Worm (Caenorhabditis elegans) whole organism, young adult: ENCODE data around the gene inpp-5K.

ENCODE experiments used
- B0336.3 ChIP-seq: fragments of 200-800 bp; sonication (Bioruptor generic); IDR thresholded peaks from 2 replicates; pipeline ENCODE4 v1.3.6; 2022; ENCODE audit warnings: missing genetic modification characterization, missing compliant biosample characterization
- F33H1.4 ChIP-seq: fragments of 200-800 bp; sonication (Bioruptor generic); IDR thresholded peaks from 2 replicates; pipeline ENCODE4 v1.3.6; 2022; ENCODE audit warnings: missing genetic modification reagents, missing genetic modification characterization, missing compliant biosample characterization
- F39B2.1 ChIP-seq: fragments of 200-800 bp; sonication (Bioruptor generic); IDR thresholded peaks from 2 replicates; pipeline ENCODE4 v1.3.6; 2022; ENCODE audit warnings: missing genetic modification reagents, missing genetic modification characterization, missing compliant biosample characterization
- F52B5.7 ChIP-seq: sonication (generic microtip); optimal IDR thresholded peaks from 2 replicates; lab custom pipeline; 2016; ENCODE audit warnings: mild to moderate bottlenecking, missing genetic modification characterization, missing compliant biosample characterization
- T26A5.8 ChIP-seq: sonication (generic microtip); optimal IDR thresholded peaks from 2 replicates; lab custom pipeline; 2016; ENCODE audit warnings: missing genetic modification characterization, missing compliant biosample characterization
- Y53F4B.3 ChIP-seq: fragments of 200-800 bp; sonication (Bioruptor generic); IDR thresholded peaks from 2 replicates; pipeline ENCODE4 v1.3.6; 2022; ENCODE audit warnings: missing genetic modification reagents, missing genetic modification characterization, missing compliant biosample characterization
- akir-1 ChIP-seq: fragments of 200-800 bp; sonication (Bioruptor generic); optimal IDR thresholded peaks from 2 replicates; lab custom pipeline; 2018; ENCODE audit warnings: mild to moderate bottlenecking, missing genetic modification characterization, moderate library complexity, missing compliant biosample characterization
- aptf-2 ChIP-seq: fragments of 200-800 bp; sonication (Bioruptor generic); conservative IDR thresholded peaks from 2 replicates; pipeline ENCODE4 v1.3.6; 2022; ENCODE audit warnings: missing genetic modification reagents, missing genetic modification characterization, missing compliant biosample characterization
- aptf-3 ChIP-seq: fragments of 200-800 bp; sonication (Bioruptor generic); IDR thresholded peaks from 2 replicates; pipeline ENCODE4 v1.3.6; 2022; ENCODE audit warnings: missing genetic modification characterization, missing compliant biosample characterization
- athp-1 ChIP-seq: sonication (generic microtip); optimal IDR thresholded peaks from 2 replicates; lab custom pipeline; 2017; ENCODE audit warnings: mild to moderate bottlenecking, missing genetic modification characterization, missing compliant biosample characterization
- attf-6 ChIP-seq: fragments of 200-800 bp; sonication (Bioruptor generic); IDR thresholded peaks from 2 replicates; pipeline ENCODE4 v1.3.6; 2022; ENCODE audit warnings: missing genetic modification reagents, missing genetic modification characterization, missing compliant biosample characterization
- bed-1 ChIP-seq: fragments of 200-800 bp; sonication (Bioruptor generic); IDR thresholded peaks from 2 replicates; pipeline ENCODE4 v1.3.6; 2022; ENCODE audit warnings: missing genetic modification reagents, missing genetic modification characterization, missing compliant biosample characterization
- cebp-2 ChIP-seq: fragments of 200-800 bp; sonication (Bioruptor generic); IDR thresholded peaks from 2 replicates; pipeline ENCODE4 v1.3.6; 2022; ENCODE audit warnings: missing genetic modification characterization, missing compliant biosample characterization
- ceh-100 ChIP-seq: fragments of 200-800 bp; sonication (Bioruptor generic); IDR thresholded peaks from 2 replicates; pipeline ENCODE4 v1.3.6; 2022; ENCODE audit warnings: missing genetic modification reagents, missing genetic modification characterization, missing compliant biosample characterization
- ceh-27 ChIP-seq: fragments of 200-800 bp; sonication (Bioruptor generic); optimal IDR thresholded peaks from 2 replicates; lab custom pipeline; 2018; ENCODE audit warnings: mild to moderate bottlenecking, missing genetic modification characterization, moderate library complexity, missing compliant biosample characterization
- ceh-58 ChIP-seq: fragments of 200-800 bp; sonication (Bioruptor generic); IDR thresholded peaks from 2 replicates; pipeline ENCODE4 v1.3.6; 2022; ENCODE audit warnings: missing genetic modification characterization, missing compliant biosample characterization
- ceh-79 ChIP-seq: sonication (generic microtip); optimal IDR thresholded peaks from 2 replicates; lab custom pipeline; 2017; ENCODE audit warnings: mild to moderate bottlenecking, missing genetic modification characterization, missing compliant biosample characterization
- ceh-91 ChIP-seq: fragments of 200-800 bp; sonication (Bioruptor generic); IDR thresholded peaks from 2 replicates; pipeline ENCODE4 v1.3.6; 2022; ENCODE audit warnings: missing genetic modification reagents, missing genetic modification characterization, missing compliant biosample characterization
- die-1 ChIP-seq: sonication (generic microtip); optimal IDR thresholded peaks from 2 replicates; lab custom pipeline; 2016; ENCODE audit warnings: missing genotype, mild to moderate bottlenecking, missing genetic modification characterization, missing compliant biosample characterization
- efl-1 ChIP-seq: fragments of 150-350 bp; optimal IDR thresholded peaks from 2 replicates; lab custom pipeline; 2014; ENCODE audit warnings: missing biosample characterization, missing genetic modification reagents, missing genetic modification characterization
- ekl-4 ChIP-seq: fragments of 200-800 bp; sonication (Bioruptor generic); IDR thresholded peaks from 2 replicates; pipeline ENCODE4 v1.3.6; 2022; ENCODE audit warnings: missing genetic modification reagents, missing genetic modification characterization, missing compliant biosample characterization
- him-1 ChIP-seq: sonication (generic microtip); optimal IDR thresholded peaks from 2 replicates; lab custom pipeline; 2016; ENCODE audit warnings: missing genotype, missing genetic modification reagents, missing genetic modification characterization, missing compliant biosample characterization
- hrde-1 ChIP-seq: sonication (generic microtip); optimal IDR thresholded peaks from 2 replicates; lab custom pipeline; 2016; ENCODE audit warnings: missing genetic modification characterization, mild to moderate bottlenecking, missing compliant biosample characterization, moderate library complexity, missing genotype, missing genetic modification reagents, borderline replicate concordance
- let-526 ChIP-seq: fragments of 200-800 bp; sonication (Bioruptor generic); IDR thresholded peaks from 2 replicates; pipeline ENCODE4 v1.3.6; 2022; ENCODE audit warnings: missing genetic modification reagents, missing genetic modification characterization, missing compliant biosample characterization
- let-607 ChIP-seq, 2 experiments: fragments of 200-800 bp in 1 of 2; sonication (Bioruptor generic) in 1 of 2; sonication (generic microtip) in 1 of 2; optimal IDR thresholded peaks; 2 replicates each; lab custom pipeline; 2016 to 2018; ENCODE audit warnings: mild to moderate bottlenecking in 2 of 2, missing compliant biosample characterization in 2 of 2, missing genetic modification characterization in 2 of 2, moderate library complexity in 2 of 2, missing genotype in 1 of 2
- lir-1 ChIP-seq: fragments of 200-800 bp; sonication (Bioruptor generic); conservative IDR thresholded peaks from 2 replicates; pipeline ENCODE4 v1.3.6; 2022; ENCODE audit warnings: missing genetic modification reagents, missing genetic modification characterization, missing compliant biosample characterization
- lsy-27 ChIP-seq: sonication (generic microtip); optimal IDR thresholded peaks from 2 replicates; lab custom pipeline; 2017; ENCODE audit warnings: missing genetic modification characterization, mild to moderate bottlenecking, missing compliant biosample characterization, antibody characterized with exemption, missing genotype, borderline replicate concordance; ENCODE audit not compliant: insufficient read depth
- mcd-1 ChIP-seq: fragments of 200-800 bp; sonication (Bioruptor generic); IDR thresholded peaks from 2 replicates; pipeline ENCODE4 v1.3.6; 2022; ENCODE audit warnings: missing genetic modification reagents, missing genetic modification characterization, missing compliant biosample characterization
- nfya-1 ChIP-seq: sonication (generic microtip); optimal IDR thresholded peaks from 2 replicates; lab custom pipeline; 2017; ENCODE audit warnings: antibody characterized with exemption, missing compliant biosample characterization, missing genetic modification characterization, borderline replicate concordance; ENCODE audit not compliant: insufficient read depth
- nfya-2 ChIP-seq: fragments of 200-800 bp; sonication (Bioruptor generic); IDR thresholded peaks from 2 replicates; pipeline ENCODE4 v1.3.6; 2022; ENCODE audit warnings: missing genetic modification reagents, missing genetic modification characterization, missing compliant biosample characterization
- nhr-120 ChIP-seq: fragments of 200-800 bp; sonication (Bioruptor generic); IDR thresholded peaks from 2 replicates; pipeline ENCODE4 v1.3.6; 2022; ENCODE audit warnings: missing genetic modification characterization, missing compliant biosample characterization
- nhr-80 ChIP-seq: sonication (generic microtip); optimal IDR thresholded peaks from 2 replicates; lab custom pipeline; 2016; ENCODE audit warnings: missing genetic modification characterization, missing compliant biosample characterization
- pha-4 ChIP-seq: fragments of 150-350 bp; sonication (generic microtip); optimal IDR thresholded peaks from 2 replicates; lab custom pipeline; 2014; ENCODE audit warnings: missing biosample characterization, missing genetic modification reagents, missing genetic modification characterization
- rcor-1 ChIP-seq: fragments of 200-800 bp; sonication (Bioruptor generic); IDR thresholded peaks from 2 replicates; pipeline ENCODE4 v1.3.6; 2022; ENCODE audit warnings: missing genetic modification reagents, missing genetic modification characterization, missing compliant biosample characterization
- repo-1 ChIP-seq: sonication (generic microtip); optimal IDR thresholded peaks from 2 replicates; lab custom pipeline; 2017; ENCODE audit warnings: mild to moderate bottlenecking, missing genetic modification characterization, missing compliant biosample characterization
- sdz-38 ChIP-seq: sonication (generic microtip); optimal IDR thresholded peaks from 2 replicates; lab custom pipeline; 2016; ENCODE audit warnings: missing genotype, missing genetic modification characterization, missing compliant biosample characterization
- sea-2 ChIP-seq: fragments of 200-800 bp; sonication (Bioruptor generic); IDR thresholded peaks from 2 replicates; pipeline ENCODE4 v1.3.6; 2022; ENCODE audit warnings: missing genetic modification characterization, missing compliant biosample characterization
- somi-1 ChIP-seq: fragments of 200-800 bp; sonication (Bioruptor generic); optimal IDR thresholded peaks from 2 replicates; lab custom pipeline; 2018; ENCODE audit warnings: mild to moderate bottlenecking, missing genetic modification characterization, missing compliant biosample characterization
- tbp1 ChIP-seq: fragments of 200-800 bp; sonication (Bioruptor generic); optimal IDR thresholded peaks from 2 replicates; lab custom pipeline; 2018; ENCODE audit warnings: mild to moderate bottlenecking, missing genetic modification characterization, missing compliant biosample characterization
- tlf-1 ChIP-seq: fragments of 200-800 bp; sonication (Bioruptor generic); optimal IDR thresholded peaks from 2 replicates; lab custom pipeline; 2018; ENCODE audit warnings: mild to moderate bottlenecking, missing genetic modification characterization, missing compliant biosample characterization
- unc-62 ChIP-seq: fragments of 150-350 bp; optimal IDR thresholded peaks from 2 replicates; lab custom pipeline; 2014; ENCODE audit warnings: missing biosample characterization, missing genetic modification reagents, missing genetic modification characterization
- xnd-1 ChIP-seq: sonication (generic microtip); optimal IDR thresholded peaks from 2 replicates; lab custom pipeline; 2016; ENCODE audit warnings: missing genotype, missing genetic modification reagents, missing genetic modification characterization, missing compliant biosample characterization
- zfh-2 ChIP-seq: fragments of 200-800 bp; sonication (Bioruptor generic); conservative IDR thresholded peaks from 2 replicates; pipeline ENCODE4 v1.3.6; 2022; ENCODE audit warnings: missing genetic modification reagents, missing genetic modification characterization, missing compliant biosample characterization
- ztf-18 ChIP-seq: sonication (generic microtip); optimal IDR thresholded peaks from 2 replicates; lab custom pipeline; 2016; ENCODE audit warnings: missing genotype, mild to moderate bottlenecking, missing genetic modification characterization, missing compliant biosample characterization
- ztf-22 ChIP-seq: fragments of 200-800 bp; sonication (Bioruptor generic); optimal IDR thresholded peaks from 2 replicates; lab custom pipeline; 2018; ENCODE audit warnings: mild to moderate bottlenecking, missing genetic modification characterization, moderate library complexity, missing compliant biosample characterization
- ztf-3 ChIP-seq: fragments of 200-800 bp; sonication (Bioruptor generic); optimal IDR thresholded peaks from 2 replicates; lab custom pipeline; 2018; ENCODE audit warnings: mild to moderate bottlenecking, missing genetic modification characterization, missing compliant biosample characterization
- ztf-6 ChIP-seq: fragments of 200-800 bp; sonication (Bioruptor generic); IDR thresholded peaks from 2 replicates; pipeline ENCODE4 v1.3.6; 2022; ENCODE audit warnings: missing genetic modification reagents, missing genetic modification characterization, missing compliant biosample characterization

Gene inpp-5K

ce11 chrIII:8164771-8165170 lies 3.6 kb upstream of the inpp-5K start:
- TF ChIP-seq ceh-79 (tag; lab: Kevin White, UChicago) (no peak), tlf-1 (no peak)

- TF ChIP-seq athp-1: peak; percentile 71
- TF ChIP-seq attf-6 (GFP tag; lab: Robert Waterston, UW): no peak
- no peak for TF ChIP-seq let-526
- TF ChIP-seq ztf-3: no peak
- no peak for TF ChIP-seq T26A5.8
- TF ChIP-seq cebp-2 (GFP tag; lab: Robert Waterston, UW): no peak
- peak; percentile 85 for TF ChIP-seq pha-4 (tag; lab: Kevin White, UChicago)
- no peak for TF ChIP-seq ztf-6 (GFP tag; lab: Robert Waterston, UW)
- TF ChIP-seq efl-1 (GFP tag; lab: Kevin White, UChicago): peak; percentile 74
- no peak for TF ChIP-seq die-1 (tag; lab: Kevin White, UChicago)
- peak; percentile 56 for TF ChIP-seq ceh-91 (GFP tag; lab: Robert Waterston, UW)
- TF ChIP-seq lir-1 (GFP tag; lab: Robert Waterston, UW): peak; percentile 67; the same call in 1 of the 2 replicates
- TF ChIP-seq ceh-79 (tag; lab: Kevin White, UChicago): no peak
- TF ChIP-seq sdz-38 (tag; lab: Kevin White, UChicago): no peak
- TF ChIP-seq bed-1: no peak
- 0 out of 2 replicates have a peak, but pooled peaks have one; percentile 37 for TF ChIP-seq rcor-1 (GFP tag; lab: Robert Waterston, UW)
- no peak for TF ChIP-seq F52B5.7 (tag; lab: Kevin White, UChicago)
- peak; percentile 34; the same call in 1 of the 2 replicates for TF ChIP-seq B0336.3 (GFP tag; lab: Robert Waterston, UW)
- no peak for TF ChIP-seq somi-1
- TF ChIP-seq hrde-1: no peak
- TF ChIP-seq tbp1 (GFP tag; lab: Kevin White, UChicago): peak; percentile 64
- peak; percentile 50 for TF ChIP-seq nhr-80 (tag; lab: Kevin White, UChicago)
- no peak for TF ChIP-seq F39B2.1 (GFP tag; lab: Robert Waterston, UW)
- TF ChIP-seq akir-1 (GFP tag; lab: Kevin White, UChicago): no peak
- TF ChIP-seq ceh-58 (GFP tag; lab: Robert Waterston, UW): no peak
- TF ChIP-seq zfh-2 (GFP tag; lab: Robert Waterston, UW): no peak; the same call in 1 of the 2 replicates
- no peak for TF ChIP-seq ztf-22 (GFP tag; lab: Kevin White, UChicago)
- TF ChIP-seq unc-62 (GFP tag; lab: Kevin White, UChicago): no peak
- TF ChIP-seq nhr-120: no peak
- peak; percentile 76 for TF ChIP-seq mcd-1 (GFP tag; lab: Robert Waterston, UW)
- no peak for TF ChIP-seq xnd-1 (tag; lab: Kevin White, UChicago)
- peak; percentile 17; the same call in 1 of the 2 replicates for TF ChIP-seq ceh-100 (GFP tag; lab: Robert Waterston, UW)
- no peak for TF ChIP-seq him-1 (tag; lab: Kevin White, UChicago)
- no peak for TF ChIP-seq lsy-27
- no peak for TF ChIP-seq nfya-2 (GFP tag; lab: Robert Waterston, UW)
- TF ChIP-seq ekl-4 (GFP tag; lab: Robert Waterston, UW): peak; percentile 51
- TF ChIP-seq aptf-2 (GFP tag; lab: Robert Waterston, UW): no peak
- TF ChIP-seq aptf-3: no peak
- TF ChIP-seq ztf-18 (tag; lab: Kevin White, UChicago): peak; percentile 42
- no peak for TF ChIP-seq nfya-1
- peak; percentile 91 for TF ChIP-seq ceh-27 (GFP tag; lab: Kevin White, UChicago)
- TF ChIP-seq sea-2 (GFP tag; lab: Robert Waterston, UW): no peak
- peak; percentile 20 to 30 for TF ChIP-seq let-607 (tag; optimal IDR thresholded peaks at IDR 0.05; lab: Kevin White, UChicago)
- peak; percentile 57 for TF ChIP-seq F33H1.4
- TF ChIP-seq Y53F4B.3 (GFP tag; lab: Robert Waterston, UW): no peak
- no peak for TF ChIP-seq repo-1
Observed at ce11 chrIII:8163788-8164423, 2.8 kb upstream of the inpp-5K start, which contains the start of gene prp-8. Gene prp-8 (plus strand): TSS chrIII:8164373.
